Worm (Caenorhabditis elegans): ENCODE data around the gene C47G2.4.

The C47G2.4 gene

ce11 chrII:11261173-11261572 is 32.2 kb downstream of the C47G2.4 start, which contains the start of gene T05B9.1:
TSS of gene T05B9.1 (minus strand) at chrII:11261192.
- TF ChIP-seq Y116A8C.19 (tag; optimal IDR thresholded peaks at IDR 0.05; ENCODE audit: borderline replicate concordance) (no peak), C34B4.2 (tag; optimal IDR thresholded peaks at IDR 0.05) (no peak), vab-15 (tag; optimal IDR thresholded peaks at IDR 0.05) (no peak), lin-15B (tag; optimal IDR thresholded peaks at IDR 0.05) (no peak), sox-4 (tag; optimal IDR thresholded peaks at IDR 0.05) (no peak), jun-1 (tag; optimal IDR thresholded peaks at IDR 0.05) (no peak), sup-37 (GFP tag; optimal IDR thresholded peaks at IDR 0.05) (no peak), lir-3 (tag; optimal IDR thresholded peaks at IDR 0.05; ENCODE audit: poor library complexity) (no peak), irx-1 (tag; optimal IDR thresholded peaks at IDR 0.05) (no peak)

DNA sequence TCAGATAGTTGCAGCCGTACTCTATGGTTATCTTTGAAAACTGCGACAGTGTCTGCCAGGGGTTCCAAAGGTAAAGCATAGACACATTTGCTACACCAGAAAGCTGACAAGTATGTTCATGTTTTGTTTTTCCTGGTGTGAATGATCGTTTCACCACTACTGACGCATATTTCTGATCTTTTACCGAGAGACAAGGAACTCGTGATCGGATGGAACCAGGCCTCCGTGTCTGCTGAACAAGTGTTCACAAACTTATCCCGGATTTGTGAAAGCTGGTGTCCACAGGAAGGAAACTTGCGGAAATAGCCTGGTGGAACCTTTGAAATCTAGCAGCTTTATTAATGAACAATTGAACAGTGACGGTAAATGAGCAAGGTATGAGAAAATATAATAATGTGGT is 33.6 kb downstream of the C47G2.4 start:
- no peak for TF ChIP-seq aha-1 (tag; optimal IDR thresholded peaks at IDR 0.05)
- no peak for TF ChIP-seq lsy-2 (tag; optimal IDR thresholded peaks at IDR 0.05)
- no peak for TF ChIP-seq F16B12.6 (tag; optimal IDR thresholded peaks at IDR 0.05)
- no peak for TF ChIP-seq skn-1 (tag; optimal IDR thresholded peaks at IDR 0.05)
- no peak for TF ChIP-seq ceh-88 (GFP tag; IDR thresholded peaks at IDR 0.05)
- TF ChIP-seq hlh-4 (tag; optimal IDR thresholded peaks at IDR 0.05), result no peak
- TF ChIP-seq fos-1 (tag; optimal IDR thresholded peaks at IDR 0.05), result no peak
- TF ChIP-seq ceh-90 (tag; optimal IDR thresholded peaks at IDR 0.05), result no peak
- TF ChIP-seq isw-1 (GFP tag; IDR thresholded peaks at IDR 0.05), result no peak
- TF ChIP-seq pag-3 (tag; optimal IDR thresholded peaks at IDR 0.05; ENCODE audit: borderline replicate concordance, insufficient read depth), result no peak
- no peak for TF ChIP-seq unc-130 (tag; optimal IDR thresholded peaks at IDR 0.05)
- TF ChIP-seq aly-2 (tag; optimal IDR thresholded peaks at IDR 0.05), result no peak
- TF ChIP-seq nhr-20 (tag; optimal IDR thresholded peaks at IDR 0.05), result no peak
- no peak for TF ChIP-seq elt-2 (tag; optimal IDR thresholded peaks at IDR 0.05)
- no peak for TF ChIP-seq xbp-1 (tag; optimal IDR thresholded peaks at IDR 0.05)
- no peak for TF ChIP-seq nhr-28 (tag; optimal IDR thresholded peaks at IDR 0.05)

ce11 chrII:11255536-11255935 is 37.9 kb downstream of the C47G2.4 start, which contains the start of gene T05B9.2:
TSS of gene T05B9.2 (plus strand) at chrII:11255836.
- no peak for TF ChIP-seq tbx-2 (tag; optimal IDR thresholded peaks at IDR 0.05)
- TF ChIP-seq lin-13 (GFP tag; optimal IDR thresholded peaks at IDR 0.05), result no peak
- TF ChIP-seq sox-4 (tag; optimal IDR thresholded peaks at IDR 0.05), result no peak
- no peak for TF ChIP-seq ceh-90 (tag; optimal IDR thresholded peaks at IDR 0.05)
- no peak for TF ChIP-seq pax-3 (tag; optimal IDR thresholded peaks at IDR 0.05)
- no peak for TF ChIP-seq F16B12.6 (tag; optimal IDR thresholded peaks at IDR 0.05)

- TF ChIP-seq blmp-1 (tag; optimal IDR thresholded peaks at IDR 0.05) (peak; percentile 16), ets-5 (GFP tag; IDR thresholded peaks at IDR 0.05) (no peak)
These were observed 46.0 kb downstream of the C47G2.4 start, which contains the start of gene T06D8.10 for ce11 chrII:11247414-11247813. TSS of gene T06D8.10 (minus strand) at chrII:11247514.

- TF ChIP-seq sptf-1 (tag; optimal IDR thresholded peaks at IDR 0.05) (no peak), blmp-1 (tag; optimal IDR thresholded peaks at IDR 0.05) (peak; percentile 95), aha-1 (tag; optimal IDR thresholded peaks at IDR 0.05) (no peak)
These were observed 46.9 kb downstream of the C47G2.4 start for ce11 chrII:11246506-11246905.

DNA sequence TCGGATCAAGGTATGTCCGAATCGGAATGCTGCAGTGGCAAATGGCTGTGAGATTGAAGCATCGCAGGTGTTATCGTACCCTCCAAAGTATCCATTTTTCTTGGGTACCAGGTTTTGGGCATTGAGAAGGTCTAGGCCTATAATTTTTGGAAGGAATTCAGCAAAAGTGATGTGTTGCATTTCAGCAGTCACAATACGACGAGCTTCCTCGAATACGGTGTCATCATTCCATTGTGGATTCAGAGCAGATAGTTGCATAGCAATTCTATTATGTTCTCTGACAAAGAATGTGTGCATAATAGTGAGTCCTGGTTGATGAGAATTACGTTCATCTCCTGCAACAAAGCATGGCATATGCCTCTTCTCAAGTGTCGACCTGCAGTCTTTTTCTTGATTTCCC is 50.5 kb downstream of the C47G2.4 start:
- TF ChIP-seq sox-4 (tag; optimal IDR thresholded peaks at IDR 0.05) (no peak), nhr-28 (tag; optimal IDR thresholded peaks at IDR 0.05) (no peak), dpl-1 (GFP tag; optimal IDR thresholded peaks at IDR 0.05) (no peak), dsc-1 (tag; optimal IDR thresholded peaks at IDR 0.05) (no peak), nhr-84 (tag; optimal IDR thresholded peaks at IDR 0.05) (no peak), snu-23 (GFP tag; optimal IDR thresholded peaks at IDR 0.05) (no peak), aha-1 (tag; optimal IDR thresholded peaks at IDR 0.05) (no peak), unc-130 (tag; optimal IDR thresholded peaks at IDR 0.05) (no peak), egl-27 (tag; optimal IDR thresholded peaks at IDR 0.05) (no peak), blmp-1 (tag; optimal IDR thresholded peaks at IDR 0.05) (no peak), C34B4.2 (tag; optimal IDR thresholded peaks at IDR 0.05) (no peak), ztf-11 (tag; optimal IDR thresholded peaks at IDR 0.05) (no peak), pag-3 (tag; optimal IDR thresholded peaks at IDR 0.05; ENCODE audit: borderline replicate concordance, insufficient read depth) (no peak), sup-37 (GFP tag; optimal IDR thresholded peaks at IDR 0.05) (no peak), tbx-2 (tag; optimal IDR thresholded peaks at IDR 0.05) (no peak)
